Worm (Caenorhabditis elegans) whole organism, L4/young adult: ENCODE measurements around the gene popl-1.

Source experiments
- dao-5 ChIP-seq: sonication (generic microtip); optimal IDR thresholded peaks from 2 replicates; lab custom pipeline; 2016; ENCODE audit warnings: missing genotype, missing genetic modification characterization, moderate library complexity, missing compliant biosample characterization
- him-1 ChIP-seq: sonication (generic microtip); optimal IDR thresholded peaks from 2 replicates; lab custom pipeline; 2016; ENCODE audit warnings: missing genotype, missing genetic modification reagents, missing genetic modification characterization, missing compliant biosample characterization

ce11 chrIII:6381584-6382391 is 48.9 kb downstream of the popl-1 start, which contains the start of gene znf-622:
- TF ChIP-seq him-1 (tag; lab: Kevin White, UChicago) (no peak), dao-5 (tag; lab: Kevin White, UChicago) (no peak)
